Worm (Caenorhabditis elegans): ENCODE data around the gene kvs-3.

The kvs-3 gene

DNA sequence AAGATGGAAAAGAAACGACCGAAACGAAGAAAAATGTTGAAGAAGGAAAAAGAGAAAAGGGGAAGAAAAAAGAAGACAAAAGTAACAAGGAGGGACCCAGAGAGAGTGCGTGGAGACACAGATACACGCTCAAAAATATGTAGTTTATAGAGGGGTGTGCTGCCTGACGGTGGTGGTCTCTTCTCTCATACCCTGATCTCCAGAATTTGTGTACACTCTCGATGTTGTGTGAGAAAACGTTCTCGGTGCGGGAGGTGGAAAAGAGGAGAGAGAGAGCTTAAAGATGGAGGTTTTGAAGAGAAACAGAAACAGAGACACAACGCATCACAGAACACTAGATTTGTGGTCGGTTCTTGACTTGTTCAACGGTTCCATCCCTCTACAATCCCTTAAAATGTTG is 44.5 kb upstream of the kvs-3 start (continued):
- TF ChIP-seq lin-38 (GFP tag; IDR thresholded peaks at IDR 0.05), result no peak
- no peak for TF ChIP-seq spr-3 (GFP tag; optimal IDR thresholded peaks at IDR 0.05)
- TF ChIP-seq madf-9 (GFP tag; conservative IDR thresholded peaks at IDR 0.05), result no peak
- no peak for TF ChIP-seq aly-2 (tag; optimal IDR thresholded peaks at IDR 0.05)
- no peak for TF ChIP-seq lin-29 (GFP tag; IDR thresholded peaks at IDR 0.05)
- TF ChIP-seq nhr-11 (tag; optimal IDR thresholded peaks at IDR 0.05), result peak; percentile 59
- TF ChIP-seq php-3 (GFP tag; IDR thresholded peaks at IDR 0.05), result no peak
- no peak for TF ChIP-seq T20F7.1 (GFP tag; optimal IDR thresholded peaks at IDR 0.05)
- TF ChIP-seq mes-2 (tag; optimal IDR thresholded peaks at IDR 0.05; ENCODE audit: poor library complexity, severe bottlenecking), result peak; percentile 46
- no peak for TF ChIP-seq lin-1 (GFP tag; IDR thresholded peaks at IDR 0.05)
- TF ChIP-seq F26F4.8 (GFP tag; conservative IDR thresholded peaks at IDR 0.05), result no peak
- no peak for TF ChIP-seq daf-8 (GFP tag; IDR thresholded peaks at IDR 0.05)
- peak in 1 of 2 experiments; percentile 57 for TF ChIP-seq hif-1 (tag; optimal IDR thresholded peaks at IDR 0.05)
- TF ChIP-seq set-16 (GFP tag; IDR thresholded peaks at IDR 0.05), result no peak
- no peak for TF ChIP-seq egl-27 (tag; optimal IDR thresholded peaks at IDR 0.05)
- TF ChIP-seq lim-7 (GFP tag; IDR thresholded peaks at IDR 0.05), result no peak
- no peak for TF ChIP-seq D1046.2 (GFP tag; IDR thresholded peaks at IDR 0.05)
- no peak for TF ChIP-seq nhr-25 (tag; optimal IDR thresholded peaks at IDR 0.05; ENCODE audit: borderline replicate concordance, insufficient read depth)
- TF ChIP-seq nhr-76 (tag; optimal IDR thresholded peaks at IDR 0.05), result no peak
- no peak for TF ChIP-seq lir-3 (tag; optimal IDR thresholded peaks at IDR 0.05)
- peak; percentile 94 for TF ChIP-seq nhr-28 (tag; optimal IDR thresholded peaks at IDR 0.05)
- TF ChIP-seq nhr-6 (tag; optimal IDR thresholded peaks at IDR 0.05), result no peak
- TF ChIP-seq tag-97 (GFP tag; IDR thresholded peaks at IDR 0.05), result no peak
- TF ChIP-seq lin-39 (tag; optimal IDR thresholded peaks at IDR 0.05), result no peak
- no peak for TF ChIP-seq Y48G9A.11 (GFP tag; IDR thresholded peaks at IDR 0.05)
- TF ChIP-seq rbr-2 (tag; optimal IDR thresholded peaks at IDR 0.05), result peak; percentile 75
- no peak for TF ChIP-seq nhr-48 (tag; optimal IDR thresholded peaks at IDR 0.05)
- peak; percentile 79 for TF ChIP-seq hmg-1.1 (GFP tag; IDR thresholded peaks at IDR 0.05)
- peak; percentile 16 for TF ChIP-seq dpl-1 (GFP tag; optimal IDR thresholded peaks at IDR 0.05)
- TF ChIP-seq aha-1 (tag), result peak; percentile 91
- no peak for TF ChIP-seq zfp-2 (tag; optimal IDR thresholded peaks at IDR 0.05)
- no peak for TF ChIP-seq daf-19 (GFP tag; conservative IDR thresholded peaks at IDR 0.05)
- peak; percentile 79 to 83 for TF ChIP-seq mdl-1 (tag; optimal IDR thresholded peaks at IDR 0.05)
- no peak for TF ChIP-seq Y75B8A.6 (GFP tag; IDR thresholded peaks at IDR 0.05)
- TF ChIP-seq sdz-12 (GFP tag; optimal IDR thresholded peaks at IDR 0.05), result no peak
- TF ChIP-seq hlh-11 (tag; optimal IDR thresholded peaks at IDR 0.05), result peak; percentile 87
- no peak for TF ChIP-seq T26A8.4 (GFP tag; IDR thresholded peaks at IDR 0.05)
- TF ChIP-seq ama-1 (optimal IDR thresholded peaks at IDR 0.05), result no peak
- TF ChIP-seq fos-1 (tag; optimal IDR thresholded peaks at IDR 0.05), result no peak
- no peak for TF ChIP-seq duxl-1 (tag; optimal IDR thresholded peaks at IDR 0.05; ENCODE audit: poor library complexity)
- peak; percentile 81 for TF ChIP-seq ctbp-1 (GFP tag; IDR thresholded peaks at IDR 0.05)
- TF ChIP-seq daf-12 (tag; optimal IDR thresholded peaks at IDR 0.05), result no peak
- no peak for TF ChIP-seq nhr-41 (GFP tag; IDR thresholded peaks at IDR 0.05)
- peak; percentile 55 for TF ChIP-seq hlh-30 (tag; optimal IDR thresholded peaks at IDR 0.05; ENCODE audit: insufficient read depth)
- TF ChIP-seq ceh-28 (tag; optimal IDR thresholded peaks at IDR 0.05), result no peak
- no peak for TF ChIP-seq F37D6.2 (tag; optimal IDR thresholded peaks at IDR 0.05)
- TF ChIP-seq arid-1 (GFP tag; conservative IDR thresholded peaks at IDR 0.05), result no peak; the same call in 1 of the 2 replicates
- TF ChIP-seq F44E2.7 (GFP tag; IDR thresholded peaks at IDR 0.05), result no peak
- no peak for TF ChIP-seq nhr-237 (tag; optimal IDR thresholded peaks at IDR 0.05)
- no peak for TF ChIP-seq ceh-82 (tag; optimal IDR thresholded peaks at IDR 0.05)
- no peak for TF ChIP-seq cey-2 (tag; optimal IDR thresholded peaks at IDR 0.05; ENCODE audit: borderline replicate concordance, insufficient read depth)
- no peak for TF ChIP-seq zag-1 (tag; optimal IDR thresholded peaks at IDR 0.05)

Data from whole organism, L4 larva.